Fruit fly (Drosophila melanogaster): ENCODE measurements around the gene Rab9.

DNA sequence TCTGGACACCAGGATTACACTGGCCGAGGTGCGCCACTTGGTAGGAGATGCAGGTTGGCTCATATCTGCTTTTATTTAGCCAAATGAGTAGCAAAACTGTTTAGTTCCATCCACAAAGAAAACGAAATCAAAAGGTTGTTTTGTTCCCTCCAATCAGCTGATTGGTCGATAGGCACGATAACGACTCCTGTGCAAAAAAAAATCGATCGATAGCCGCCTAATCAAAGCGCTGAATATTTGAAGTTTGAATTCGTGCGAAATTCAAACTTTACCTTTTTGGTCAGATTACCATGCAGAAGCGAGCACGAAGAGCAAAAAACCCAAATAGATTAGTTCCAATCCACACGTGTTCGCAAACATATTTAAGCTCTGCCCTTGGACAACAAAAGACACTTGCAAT lies 52.2 kb downstream of the Rab9 start, which contains the start of the genes CG10195 and CG13084:
- TF ChIP-seq CG14655 (GFP tag; optimal IDR thresholded peaks at IDR 0.05) (no peak), CG15710 (tag; optimal IDR thresholded peaks at IDR 0.05) (no peak), CG8301 (tag; optimal IDR thresholded peaks at IDR 0.05) (no peak)

Measured in whole organism, pupa.